Fruit fly (Drosophila melanogaster): ENCODE measurements around the gene Stip1.

The Stip1 gene

dm6 chr2L:271553-271952 lies 23.4 kb upstream of the Stip1 start, which contains the start of gene Dus1 (continued):
- no peak for TF ChIP-seq lmd (GFP tag; IDR thresholded peaks at IDR 0.05)
- TF ChIP-seq sd (tag; optimal IDR thresholded peaks at IDR 0.05), result no peak
- TF ChIP-seq CG10979 (tag; optimal IDR thresholded peaks at IDR 0.05), result no peak
- no peak for TF ChIP-seq CG14965 (GFP tag; optimal IDR thresholded peaks at IDR 0.05; ENCODE audit: borderline replicate concordance)
- TF ChIP-seq Six4 (GFP tag; optimal IDR thresholded peaks at IDR 0.05), result no peak
- peak; percentile 72 for TF ChIP-seq BEAF-32 (GFP tag; optimal IDR thresholded peaks at IDR 0.05)
- peak; percentile 3 for TF ChIP-seq gfzf (GFP tag; optimal IDR thresholded peaks at IDR 0.05)
- peak; percentile 75 for TF ChIP-seq vvl (GFP tag; IDR thresholded peaks at IDR 0.05)
- TF ChIP-seq Asciz (GFP tag; optimal IDR thresholded peaks at IDR 0.05), result no peak
- TF ChIP-seq al (GFP tag; IDR thresholded peaks at IDR 0.05), result no peak
- no peak for TF ChIP-seq CG1647 (GFP tag; optimal IDR thresholded peaks at IDR 0.05)
- no peak for TF ChIP-seq ro (GFP tag; IDR thresholded peaks at IDR 0.05)
- TF ChIP-seq CG15073 (GFP tag; optimal IDR thresholded peaks at IDR 0.05), result no peak
- TF ChIP-seq sob (GFP tag; IDR thresholded peaks at IDR 0.05), result peak; percentile 20; the same call in 1 of the 2 replicates
- peak; percentile 77 for TF ChIP-seq CG6791 (GFP tag; IDR thresholded peaks at IDR 0.05; ENCODE audit: partially characterized antibody)
- TF ChIP-seq chinmo (GFP tag; IDR thresholded peaks at IDR 0.05; ENCODE audit: partially characterized antibody), result peak; percentile 63; the same call in 1 of the 4 replicates
- peak; percentile 59; the same call in 2 of the 3 replicates for TF ChIP-seq hb (GFP tag; IDR thresholded peaks at IDR 0.05; ENCODE audit: partially characterized antibody)
- no peak for TF ChIP-seq maf-S (GFP tag; optimal IDR thresholded peaks at IDR 0.05)
- TF ChIP-seq btn (GFP tag; optimal IDR thresholded peaks at IDR 0.05), result no peak
- TF ChIP-seq CG34224 (GFP tag; IDR thresholded peaks at IDR 0.05; ENCODE audit: partially characterized antibody), result peak; percentile 84
- no peak for TF ChIP-seq sim (GFP tag; IDR thresholded peaks at IDR 0.05)
- peak; percentile 89 for TF ChIP-seq YL-1 (GFP tag; optimal IDR thresholded peaks at IDR 0.05)
- no peak for TF ChIP-seq corto (GFP tag; optimal IDR thresholded peaks at IDR 0.05)
- no peak for TF ChIP-seq CG3838 (GFP tag; optimal IDR thresholded peaks at IDR 0.05)
- TF ChIP-seq CG1602 (GFP tag; optimal IDR thresholded peaks at IDR 0.05), result no peak
- peak; percentile 50 for TF ChIP-seq Ets97D (GFP tag; optimal IDR thresholded peaks at IDR 0.05)
- no peak for TF ChIP-seq nom (GFP tag; optimal IDR thresholded peaks at IDR 0.05)
- TF ChIP-seq CG32532 (GFP tag; IDR thresholded peaks at IDR 0.05), result no peak
- no peak for TF ChIP-seq CG11723 (GFP tag; optimal IDR thresholded peaks at IDR 0.05)
- TF ChIP-seq Nf-YB (GFP tag; optimal IDR thresholded peaks at IDR 0.05), result no peak
- no peak for TF ChIP-seq CG7745 (tag; optimal IDR thresholded peaks at IDR 0.05)
- peak; percentile 7 for TF ChIP-seq grau (tag; optimal IDR thresholded peaks at IDR 0.05)
- no peak for TF ChIP-seq CG5245 (GFP tag; optimal IDR thresholded peaks at IDR 0.05)
- TF ChIP-seq CG12391 (tag; optimal IDR thresholded peaks at IDR 0.05), result no peak
- TF ChIP-seq CG10543 (GFP tag; optimal IDR thresholded peaks at IDR 0.05), result no peak
- no peak for TF ChIP-seq caup (GFP tag; optimal IDR thresholded peaks at IDR 0.05; ENCODE audit: severe bottlenecking)
- TF ChIP-seq Dref (GFP tag; IDR thresholded peaks at IDR 0.05), result peak; percentile 90
- TF ChIP-seq CG3163 (GFP tag; optimal IDR thresholded peaks at IDR 0.05), result no peak
- TF ChIP-seq tin (GFP tag; optimal IDR thresholded peaks at IDR 0.05), result no peak
- TF ChIP-seq CG9727 (GFP tag; optimal IDR thresholded peaks at IDR 0.05), result no peak
- TF ChIP-seq CG2889 (GFP tag; IDR thresholded peaks at IDR 0.05), result no peak
- TF ChIP-seq onecut (GFP tag; IDR thresholded peaks at IDR 0.05), result no peak; the same call in 1 of the 2 replicates
- peak; percentile 24 for TF ChIP-seq CG8924 (tag; optimal IDR thresholded peaks at IDR 0.05)
- no peak for TF ChIP-seq Usf (GFP tag; optimal IDR thresholded peaks at IDR 0.05)
- no peak for TF ChIP-seq CG8944 (GFP tag; optimal IDR thresholded peaks at IDR 0.05)
- no peak for TF ChIP-seq chn (GFP tag; optimal IDR thresholded peaks at IDR 0.05)
- no peak for TF ChIP-seq mam (GFP tag; optimal IDR thresholded peaks at IDR 0.05)
- no peak for TF ChIP-seq CG6175 (GFP tag; IDR thresholded peaks at IDR 0.05)
- TF ChIP-seq trem (tag; optimal IDR thresholded peaks at IDR 0.05), result peak; percentile 47
- TF ChIP-seq gcm (GFP tag; optimal IDR thresholded peaks at IDR 0.05), result no peak
